Worm (Caenorhabditis elegans): ENCODE data around the gene F55C9.5.

- TF ChIP-seq lsy-2 (tag; optimal IDR thresholded peaks at IDR 0.05) (no peak), aly-2 (tag; optimal IDR thresholded peaks at IDR 0.05) (no peak), R02D3.7 (tag; optimal IDR thresholded peaks at IDR 0.05) (no peak), lin-11 (tag; optimal IDR thresholded peaks at IDR 0.05) (no peak), nhr-11 (tag; optimal IDR thresholded peaks at IDR 0.05) (no peak), mab-5 (tag; optimal IDR thresholded peaks at IDR 0.05) (no peak), lin-13 (GFP tag; optimal IDR thresholded peaks at IDR 0.05) (no peak), mdl-1 (tag; optimal IDR thresholded peaks at IDR 0.05) (no peak), F13H6.1 (tag; optimal IDR thresholded peaks at IDR 0.05) (no peak), skn-1 (tag; optimal IDR thresholded peaks at IDR 0.05) (no peak), ceh-82 (tag; optimal IDR thresholded peaks at IDR 0.05) (no peak), nhr-77 (tag; optimal IDR thresholded peaks at IDR 0.05) (no peak)
Measured at ce11 chrV:19297510-19297909, 4.6 kb upstream of the F55C9.5 start, which contains the start of gene fbxb-60.

All from whole organism, L2 larva.